Worm (Caenorhabditis elegans): ENCODE results near the gene byn-1.

- TF ChIP-seq pqm-1 (tag; optimal IDR thresholded peaks at IDR 0.05): no peak
- no peak for TF ChIP-seq ztf-16 (tag; optimal IDR thresholded peaks at IDR 0.05)
- TF ChIP-seq ama-1 (optimal IDR thresholded peaks at IDR 0.05): no peak
- TF ChIP-seq F13H6.1 (tag; optimal IDR thresholded peaks at IDR 0.05): no peak
- no peak for TF ChIP-seq tbx-2 (tag; optimal IDR thresholded peaks at IDR 0.05)
- TF ChIP-seq ceh-31 (tag; optimal IDR thresholded peaks at IDR 0.05): no peak
Observed at ce11 chrIII:6969781-6970342, 38.1 kb downstream of the byn-1 start.
